Worm (Caenorhabditis elegans) whole organism, L3 larva: ENCODE data around the gene hsd-3.

Experiments
- R02D3.7 ChIP-seq: fragments of 150-350 bp; optimal IDR thresholded peaks from 2 replicates; lab custom pipeline; 2014; ENCODE audit warnings: missing biosample characterization, missing genetic modification characterization
- aly-2 ChIP-seq: fragments of 150-350 bp; optimal IDR thresholded peaks from 2 replicates; lab custom pipeline; 2014; ENCODE audit warnings: missing biosample characterization, missing genetic modification characterization
- ama-1 ChIP-seq: fragments of 150-350 bp; optimal IDR thresholded peaks from 2 replicates; lab custom pipeline; 2018
- ceh-16 ChIP-seq: sonication (generic microtip); optimal IDR thresholded peaks from 2 replicates; lab custom pipeline; 2017; ENCODE audit warnings: missing biosample characterization, missing genetic modification characterization
- ceh-28 ChIP-seq: fragments of 150-350 bp; optimal IDR thresholded peaks from 2 replicates; lab custom pipeline; 2014; ENCODE audit warnings: missing biosample characterization, missing genetic modification reagents, missing genetic modification characterization
- ceh-82 ChIP-seq: fragments of 150-350 bp; optimal IDR thresholded peaks from 2 replicates; lab custom pipeline; 2014; ENCODE audit warnings: missing biosample characterization, missing genetic modification characterization
- ceh-9 ChIP-seq: sonication (generic microtip); optimal IDR thresholded peaks from 2 replicates; lab custom pipeline; 2018; ENCODE audit warnings: missing biosample characterization, missing genetic modification characterization
- daf-12 ChIP-seq: fragments of 150-350 bp; optimal IDR thresholded peaks from 2 replicates; lab custom pipeline; 2014; ENCODE audit warnings: missing biosample characterization, missing genetic modification reagents, missing genetic modification characterization
- egl-27 ChIP-seq: sonication (generic microtip); optimal IDR thresholded peaks from 4 replicates; lab custom pipeline; 2017; ENCODE audit warnings: missing biosample characterization, missing genetic modification reagents, missing genetic modification characterization
- egl-5 ChIP-seq: fragments of 150-350 bp; optimal IDR thresholded peaks from 2 replicates; lab custom pipeline; 2017; ENCODE audit warnings: missing biosample characterization, missing genetic modification reagents, missing genetic modification characterization, inconsistent platforms
- elt-1 ChIP-seq: fragments of 150-350 bp; optimal IDR thresholded peaks from 2 replicates; lab custom pipeline; 2014; ENCODE audit warnings: missing biosample characterization, missing genetic modification characterization
- elt-2 ChIP-seq: sonication (generic microtip); optimal IDR thresholded peaks from 2 replicates; lab custom pipeline; 2016; ENCODE audit warnings: missing genetic modification reagents, mild to moderate bottlenecking, missing genetic modification characterization, missing compliant biosample characterization
- elt-3 ChIP-seq, 3 experiments: fragments of 150-350 bp in 1 of 3; sonication (generic microtip) in 2 of 3; optimal IDR thresholded peaks; 2 replicates in 2 of 3; 4 replicates in 1 of 3; lab custom pipeline; 2014 to 2017; ENCODE audit warnings: missing biosample characterization in 3 of 3, missing genetic modification characterization in 3 of 3
- eor-1 ChIP-seq, 2 experiments: fragments of 150-350 bp; optimal IDR thresholded peaks; 2 replicates each; lab custom pipeline; 2014 to 2018; ENCODE audit warnings: missing biosample characterization in 2 of 2, missing genetic modification characterization in 2 of 2
- fkh-10 ChIP-seq: sonication (generic microtip); optimal IDR thresholded peaks from 2 replicates; lab custom pipeline; 2017; ENCODE audit warnings: missing biosample characterization, missing genetic modification reagents, missing genetic modification characterization
- fkh-2 ChIP-seq: fragments of 150-350 bp; optimal IDR thresholded peaks from 2 replicates; lab custom pipeline; 2014; ENCODE audit warnings: missing biosample characterization, missing genetic modification reagents, missing genetic modification characterization
- fos-1 ChIP-seq: fragments of 150-350 bp; optimal IDR thresholded peaks from 2 replicates; lab custom pipeline; 2014; ENCODE audit warnings: missing biosample characterization, missing genetic modification characterization
- hmg-11 ChIP-seq: sonication (generic microtip); optimal IDR thresholded peaks from 2 replicates; lab custom pipeline; 2016; ENCODE audit warnings: missing genetic modification characterization, missing compliant biosample characterization
- jun-1 ChIP-seq: fragments of 150-350 bp; optimal IDR thresholded peaks from 2 replicates; lab custom pipeline; 2014; ENCODE audit warnings: missing biosample characterization, missing genetic modification reagents, missing genetic modification characterization
- lin-39 ChIP-seq: fragments of 150-350 bp; optimal IDR thresholded peaks from 2 replicates; lab custom pipeline; 2018; ENCODE audit warnings: missing biosample characterization, missing genetic modification reagents, missing genetic modification characterization
- lsy-12 ChIP-seq: sonication (generic microtip); optimal IDR thresholded peaks from 2 replicates; lab custom pipeline; 2016; ENCODE audit warnings: mild to moderate bottlenecking, missing genetic modification characterization, missing compliant biosample characterization
- mdl-1 ChIP-seq: fragments of 150-350 bp; optimal IDR thresholded peaks from 2 replicates; lab custom pipeline; 2014; ENCODE audit warnings: missing biosample characterization, missing genetic modification characterization
- mml-1 ChIP-seq: fragments of 150-350 bp; sonication (generic microtip); optimal IDR thresholded peaks from 3 replicates; lab custom pipeline; 2014; ENCODE audit warnings: missing biosample characterization, missing genetic modification characterization
- nfya-1 ChIP-seq: sonication (generic microtip); optimal IDR thresholded peaks from 2 replicates; lab custom pipeline; 2017; ENCODE audit warnings: missing genetic modification characterization, mild to moderate bottlenecking, missing compliant biosample characterization, antibody characterized with exemption, moderate library complexity; ENCODE audit not compliant: insufficient read depth
- nhr-11 ChIP-seq: fragments of 150-350 bp; optimal IDR thresholded peaks from 2 replicates; lab custom pipeline; 2014; ENCODE audit warnings: missing biosample characterization, missing genetic modification characterization
- nhr-23 ChIP-seq: fragments of 150-350 bp; optimal IDR thresholded peaks from 2 replicates; lab custom pipeline; 2014; ENCODE audit warnings: missing biosample characterization, missing genetic modification reagents, missing genetic modification characterization
- nhr-25 ChIP-seq: sonication (generic microtip); optimal IDR thresholded peaks from 2 replicates; lab custom pipeline; 2017; ENCODE audit warnings: missing biosample characterization, missing genetic modification characterization
- nhr-28 ChIP-seq: fragments of 150-350 bp; optimal IDR thresholded peaks from 2 replicates; lab custom pipeline; 2014; ENCODE audit warnings: missing biosample characterization, missing genetic modification characterization
- nhr-43 ChIP-seq: sonication (generic microtip); optimal IDR thresholded peaks from 2 replicates; lab custom pipeline; 2016; ENCODE audit warnings: mild to moderate bottlenecking, missing genetic modification characterization, missing compliant biosample characterization; ENCODE audit not compliant: poor library complexity, severe bottlenecking
- nhr-67 ChIP-seq: fragments of 150-350 bp; optimal IDR thresholded peaks from 2 replicates; lab custom pipeline; 2014; ENCODE audit warnings: missing biosample characterization, missing genetic modification characterization
- nhr-76 ChIP-seq: fragments of 150-350 bp; sonication (generic microtip); optimal IDR thresholded peaks from 5 replicates; lab custom pipeline; 2014; ENCODE audit warnings: missing biosample characterization, missing genetic modification characterization
- nhr-77 ChIP-seq: fragments of 150-350 bp; optimal IDR thresholded peaks from 2 replicates; lab custom pipeline; 2014; ENCODE audit warnings: missing biosample characterization, missing genetic modification characterization
- pha-4 ChIP-seq: fragments of 150-350 bp; optimal IDR thresholded peaks from 2 replicates; lab custom pipeline; 2014; ENCODE audit warnings: missing biosample characterization, missing genetic modification reagents, missing genetic modification characterization
- pqm-1 ChIP-seq: fragments of 150-350 bp; optimal IDR thresholded peaks from 2 replicates; lab custom pipeline; 2017; ENCODE audit warnings: missing biosample characterization, missing genetic modification characterization, inconsistent platforms
- sea-2 ChIP-seq: fragments of 150-350 bp; sonication (generic microtip); optimal IDR thresholded peaks from 4 replicates; lab custom pipeline; 2014; ENCODE audit warnings: missing biosample characterization, missing genetic modification reagents, missing genetic modification characterization
- skn-1 ChIP-seq: fragments of 150-350 bp; optimal IDR thresholded peaks from 2 replicates; lab custom pipeline; 2014; ENCODE audit warnings: missing biosample characterization, missing genetic modification characterization
- snpc-4 ChIP-seq: fragments of 150-350 bp; optimal IDR thresholded peaks from 2 replicates; lab custom pipeline; 2014; ENCODE audit warnings: missing biosample characterization, missing genetic modification characterization
- unc-62 ChIP-seq: fragments of 150-350 bp; sonication (generic microtip); optimal IDR thresholded peaks from 4 replicates; lab custom pipeline; 2014; ENCODE audit warnings: missing biosample characterization, missing genetic modification reagents, missing genetic modification characterization
- ztf-11 ChIP-seq: fragments of 150-350 bp; optimal IDR thresholded peaks from 2 replicates; lab custom pipeline; 2014; ENCODE audit warnings: missing biosample characterization, missing genetic modification characterization
- ztf-4 ChIP-seq: fragments of 150-350 bp; optimal IDR thresholded peaks from 2 replicates; lab custom pipeline; 2014; ENCODE audit warnings: missing biosample characterization, missing genetic modification characterization

The hsd-3 gene

DNA sequence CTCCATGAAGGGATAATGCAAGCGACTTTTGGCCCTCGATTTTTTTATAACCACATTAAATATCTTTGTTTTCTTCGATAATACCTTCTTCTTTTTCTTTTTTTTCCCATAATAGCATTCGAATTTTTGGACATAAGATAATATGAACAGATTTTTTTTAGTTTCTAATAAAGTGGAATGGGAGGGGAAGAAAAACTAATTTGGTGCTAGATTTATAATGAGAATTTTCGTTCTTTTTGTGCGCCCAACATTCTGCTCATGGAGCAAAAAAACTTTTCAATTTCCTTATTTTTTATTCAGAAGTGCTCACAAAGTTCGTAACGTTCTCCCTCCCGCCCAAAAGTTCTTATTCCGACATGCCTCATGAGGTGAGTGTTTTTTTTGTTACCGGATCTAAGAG is 6.7 kb downstream of the hsd-3 start, which contains the start of gene ZC449.8:
Gene ZC449.8 (plus strand): TSS at position 301 of the 400 bp plus-strand sequence.
- TF ChIP-seq nhr-67 (tag; lab: Kevin White, UChicago) (no peak), mdl-1 (tag; lab: Kevin White, UChicago) (no peak), nfya-1 (no peak)
- TF ChIP-seq, all 47 proteins: peak for 0

DNA sequence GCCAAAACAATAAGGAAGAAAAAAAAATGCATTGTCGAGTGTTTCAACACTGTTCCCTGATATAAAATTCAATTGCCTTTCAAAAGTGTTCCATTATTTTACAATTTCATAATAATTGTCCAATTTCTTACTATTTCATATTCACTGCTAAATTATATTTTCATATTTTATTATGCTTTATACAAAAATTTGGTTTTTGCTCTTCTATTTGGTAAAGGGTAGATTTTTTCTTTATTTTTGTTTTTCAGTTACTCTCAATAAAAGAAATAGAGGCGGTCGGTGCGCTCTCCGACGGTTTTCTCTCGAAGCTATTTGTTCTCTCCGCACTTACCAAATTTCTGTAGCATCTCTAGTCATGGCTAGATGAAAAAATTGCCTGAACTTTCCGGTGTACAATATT is 8.5 kb downstream of the hsd-3 start, which contains the start of gene sek-3:
Gene sek-3 (plus strand): TSS at position 301 of the 400 bp plus-strand sequence.
- TF ChIP-seq ceh-82 (tag; lab: Kevin White, UChicago), result no peak
- no peak for TF ChIP-seq nhr-23 (tag; lab: Kevin White, UChicago)
- no peak for TF ChIP-seq jun-1
- no peak for TF ChIP-seq sea-2 (GFP tag; lab: Kevin White, UChicago)
- TF ChIP-seq lin-39, result no peak
- no peak for TF ChIP-seq elt-3 (tag; optimal IDR thresholded peaks at IDR 0.05; lab: Kevin White, UChicago)

DNA sequence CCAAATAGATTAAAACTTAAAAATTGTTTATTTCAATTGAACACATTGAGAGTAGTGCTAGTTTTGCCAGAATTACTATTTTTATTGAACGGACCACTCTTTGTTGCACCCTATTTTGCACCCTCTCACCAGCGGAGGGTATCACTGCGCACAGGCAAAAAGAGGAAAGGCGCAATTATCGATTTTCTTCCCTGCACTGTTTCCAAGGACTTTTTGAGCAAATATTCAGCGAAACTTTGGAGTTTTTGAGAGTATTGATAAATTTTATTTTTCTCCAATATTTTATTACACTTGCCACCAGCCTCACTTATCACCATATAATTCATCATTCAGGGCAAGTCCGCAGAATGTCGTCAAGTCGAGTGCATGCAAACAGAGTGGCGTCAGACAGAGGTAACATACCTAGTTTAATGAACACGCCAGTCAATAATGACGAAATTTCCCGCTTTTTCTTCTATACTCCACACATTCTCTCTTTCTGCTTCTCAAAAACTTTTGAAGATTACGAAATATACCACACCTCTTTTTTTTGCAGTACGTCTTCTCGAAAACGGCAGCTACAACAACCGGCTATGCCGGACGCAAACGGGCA is 9.1 kb downstream of the hsd-3 start:
- peak; percentile 31 for TF ChIP-seq lin-39
- no peak for TF ChIP-seq eor-1 (tag; optimal IDR thresholded peaks at IDR 0.05; lab: Kevin White, UChicago)
- TF ChIP-seq nfya-1, result peak; percentile 19
- TF ChIP-seq snpc-4 (tag; lab: Kevin White, UChicago), result peak; percentile 11
- no peak for TF ChIP-seq ceh-16 (tag; lab: Kevin White, UChicago)
- TF ChIP-seq pha-4 (tag; lab: Kevin White, UChicago), result peak; percentile 58
- TF ChIP-seq nhr-23 (tag; lab: Kevin White, UChicago), result peak; percentile 47
- TF ChIP-seq ceh-28, result peak; percentile 58
- peak; percentile 56 for TF ChIP-seq elt-2 (tag; lab: Kevin White, UChicago)
- peak; percentile 43 for TF ChIP-seq nhr-25 (tag; lab: Kevin White, UChicago)
- peak; percentile 27 for TF ChIP-seq pqm-1 (tag; lab: Kevin White, UChicago)
- no peak for TF ChIP-seq ceh-82 (tag; lab: Kevin White, UChicago)
- no peak for TF ChIP-seq sea-2 (GFP tag; lab: Kevin White, UChicago)
- no peak for TF ChIP-seq lsy-12 (tag; lab: Kevin White, UChicago)

DNA sequence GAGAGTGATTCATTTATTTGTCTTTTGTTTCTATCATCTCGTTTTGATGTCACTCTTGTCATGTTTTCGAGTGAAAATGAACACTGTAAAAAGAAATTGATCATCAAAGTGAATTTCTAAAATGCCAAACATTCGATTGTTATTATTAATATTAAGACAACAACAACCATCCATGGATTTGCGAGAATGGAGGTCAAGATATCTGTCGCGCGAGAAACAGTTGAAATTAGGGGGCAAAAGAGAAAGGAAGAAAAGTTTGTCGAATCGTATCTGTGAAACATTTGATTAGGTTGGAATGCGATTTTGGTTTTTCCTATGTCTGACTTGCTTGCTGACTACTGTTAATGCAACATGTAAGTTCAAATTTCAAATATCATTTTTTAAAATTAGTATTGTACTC is 11.9 kb downstream of the hsd-3 start, which contains the start of gene ZC449.2:
Gene ZC449.2 (plus strand): TSS at position 290 of the 400 bp plus-strand sequence.
- TF ChIP-seq pqm-1 (tag; lab: Kevin White, UChicago) (peak; percentile 38), nhr-11 (tag; lab: Kevin White, UChicago) (no peak)

DNA sequence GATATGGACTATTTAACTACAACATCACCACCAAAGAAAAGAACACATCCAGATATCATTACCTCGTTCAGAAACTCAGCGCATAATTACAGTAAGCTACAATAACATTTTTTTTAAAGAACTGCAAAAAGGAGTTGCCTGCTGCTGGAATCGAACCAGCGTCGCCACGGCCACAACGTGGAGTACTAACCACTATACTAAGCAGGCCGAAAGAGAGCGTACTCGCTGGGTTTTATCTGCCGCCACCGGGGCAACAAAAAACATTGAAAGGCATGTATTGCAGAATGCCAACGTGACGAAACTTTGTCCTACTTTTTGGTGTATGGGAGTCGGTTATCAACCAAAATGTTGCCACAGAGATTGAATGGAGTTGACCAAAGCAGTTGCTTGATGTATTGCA is 13.6 kb downstream of the hsd-3 start:
- TF ChIP-seq fos-1 (tag; lab: Kevin White, UChicago) (no peak), jun-1 (peak; percentile 17), ceh-16 (tag; lab: Kevin White, UChicago) (no peak), nfya-1 (peak; percentile 17), ceh-82 (tag; lab: Kevin White, UChicago) (no peak), elt-1 (no peak), eor-1 (tag; optimal IDR thresholded peaks at IDR 0.05; lab: Kevin White, UChicago) (no peak), aly-2 (tag; lab: Kevin White, UChicago) (no peak), daf-12 (tag; lab: Kevin White, UChicago) (no peak), ama-1 (lab: Kevin White, UChicago) (no peak), hmg-11 (tag; lab: Kevin White, UChicago) (peak; percentile 69), nhr-67 (tag; lab: Kevin White, UChicago) (no peak), ceh-9 (no peak), nhr-25 (tag; lab: Kevin White, UChicago) (peak; percentile 33), fkh-2 (tag; lab: Kevin White, UChicago) (no peak), ceh-28 (no peak), fkh-10 (GFP tag; lab: Kevin White, UChicago) (no peak), nhr-77 (tag; lab: Kevin White, UChicago) (no peak), pqm-1 (tag; lab: Kevin White, UChicago) (peak; percentile 12), egl-27 (tag; lab: Kevin White, UChicago) (no peak), egl-5 (tag; lab: Kevin White, UChicago) (no peak), snpc-4 (tag; lab: Kevin White, UChicago) (no peak), unc-62 (no peak), R02D3.7 (peak; percentile 1), ztf-4 (tag; lab: Kevin White, UChicago) (no peak), mml-1 (tag; lab: Kevin White, UChicago) (no peak), skn-1 (no peak), ztf-11 (no peak), elt-2 (tag; lab: Kevin White, UChicago) (peak; percentile 48), nhr-28 (tag; lab: Kevin White, UChicago) (no peak), nhr-76 (tag; lab: Kevin White, UChicago) (no peak), nhr-43 (tag; lab: Kevin White, UChicago) (peak; percentile 78), sea-2 (GFP tag; lab: Kevin White, UChicago) (no peak), lsy-12 (tag; lab: Kevin White, UChicago) (peak; percentile 59), nhr-11 (tag; lab: Kevin White, UChicago) (no peak), pha-4 (tag; lab: Kevin White, UChicago) (no peak), lin-39 (peak; percentile 31)
- TF ChIP-seq, all 47 proteins: peak for 10
